Worm (Caenorhabditis elegans) whole organism, L1 larva: ENCODE results near the gene B0353.1.

Source experiments
- C04F5.9 ChIP-seq: sonication (generic microtip); optimal IDR thresholded peaks from 2 replicates; lab custom pipeline; 2016; ENCODE audit warnings: missing genetic modification characterization, missing compliant biosample characterization
- C34B4.2 ChIP-seq: sonication (generic microtip); optimal IDR thresholded peaks from 2 replicates; lab custom pipeline; 2017; ENCODE audit warnings: mild to moderate bottlenecking, missing genetic modification characterization, missing compliant biosample characterization
- Y116A8C.19 ChIP-seq: sonication (generic microtip); optimal IDR thresholded peaks from 2 replicates; lab custom pipeline; 2016; ENCODE audit warnings: missing compliant biosample characterization, missing genetic modification characterization, borderline replicate concordance
- aha-1 ChIP-seq: fragments of 150-350 bp; optimal IDR thresholded peaks from 2 replicates; lab custom pipeline; 2014; ENCODE audit warnings: missing biosample characterization, missing genetic modification characterization
- alr-1 ChIP-seq: fragments of 200-800 bp; sonication (Bioruptor generic); optimal IDR thresholded peaks from 2 replicates; lab custom pipeline; 2018; ENCODE audit warnings: borderline replicate concordance, mild to moderate bottlenecking, missing genetic modification characterization, missing compliant biosample characterization
- ama-1 ChIP-seq: fragments of 150-350 bp; optimal IDR thresholded peaks from 2 replicates; lab custom pipeline; 2014
- blmp-1 ChIP-seq: fragments of 150-350 bp; optimal IDR thresholded peaks from 2 replicates; lab custom pipeline; 2014; ENCODE audit warnings: missing biosample characterization, missing genetic modification characterization
- ceh-82 ChIP-seq, 3 experiments: fragments of 150-350 bp in 1 of 3; sonication (generic microtip) in 2 of 3; optimal IDR thresholded peaks; 2 replicates each; lab custom pipeline; 2014 to 2017; ENCODE audit warnings: missing biosample characterization in 3 of 3, missing genetic modification characterization in 3 of 3
- ces-1 ChIP-seq: fragments of 150-350 bp; optimal IDR thresholded peaks from 2 replicates; lab custom pipeline; 2014; ENCODE audit warnings: missing biosample characterization, missing genetic modification reagents, missing genetic modification characterization
- dpl-1 ChIP-seq, 3 experiments: fragments of 150-350 bp in 2 of 3; sonication (generic microtip) in 1 of 3; optimal IDR thresholded peaks; 2 replicates each; lab custom pipeline; 2014 to 2017; ENCODE audit warnings: missing biosample characterization in 3 of 3, missing genetic modification characterization in 3 of 3, missing genetic modification reagents in 3 of 3
- dsc-1 ChIP-seq: sonication (generic microtip); optimal IDR thresholded peaks from 2 replicates; lab custom pipeline; 2016; ENCODE audit warnings: mild to moderate bottlenecking, missing genetic modification characterization, missing compliant biosample characterization
- egl-13 ChIP-seq: sonication (generic microtip); optimal IDR thresholded peaks from 2 replicates; lab custom pipeline; 2016; ENCODE audit warnings: missing genotype, missing genetic modification reagents, missing genetic modification characterization, missing compliant biosample characterization
- elt-3 ChIP-seq, 6 experiments: fragments of 150-350 bp in 1 of 6; sonication (generic microtip); optimal IDR thresholded peaks; 2 replicates each; lab custom pipeline; 2017 to 2018; ENCODE audit warnings: missing biosample characterization in 6 of 6, missing genetic modification characterization in 6 of 6, inconsistent platforms in 1 of 6
- isw-1 ChIP-seq: fragments of 200-800 bp; sonication (Bioruptor generic); IDR thresholded peaks from 2 replicates; pipeline ENCODE4 v1.3.6; 2022; ENCODE audit warnings: missing genetic modification characterization, missing compliant biosample characterization
- jun-1 ChIP-seq: fragments of 150-350 bp; optimal IDR thresholded peaks from 2 replicates; lab custom pipeline; 2014; ENCODE audit warnings: missing biosample characterization, missing genetic modification reagents, missing genetic modification characterization
- lin-14 ChIP-seq: fragments of 200-800 bp; sonication (Bioruptor generic); optimal IDR thresholded peaks from 2 replicates; lab custom pipeline; 2018; ENCODE audit warnings: mild to moderate bottlenecking, missing genetic modification characterization, moderate library complexity, missing compliant biosample characterization
- lin-39 ChIP-seq: fragments of 150-350 bp; optimal IDR thresholded peaks from 2 replicates; lab custom pipeline; 2014; ENCODE audit warnings: missing biosample characterization, missing genetic modification reagents, missing genetic modification characterization
- lsy-2 ChIP-seq, 2 experiments: fragments of 150-350 bp; optimal IDR thresholded peaks; 2 replicates each; lab custom pipeline; 2014; ENCODE audit warnings: missing biosample characterization in 2 of 2, missing genetic modification characterization in 2 of 2
- mdl-1 ChIP-seq, 2 experiments: fragments of 150-350 bp; optimal IDR thresholded peaks; 2 replicates each; lab custom pipeline; 2014 to 2017; ENCODE audit warnings: missing biosample characterization in 2 of 2, missing genetic modification characterization in 2 of 2, inconsistent platforms in 1 of 2
- mef-2 ChIP-seq: fragments of 150-350 bp; optimal IDR thresholded peaks from 2 replicates; lab custom pipeline; 2014; ENCODE audit warnings: missing biosample characterization, missing genetic modification characterization
- mep-1 ChIP-seq: fragments of 150-350 bp; optimal IDR thresholded peaks from 2 replicates; lab custom pipeline; 2014; ENCODE audit warnings: missing biosample characterization, missing genetic modification characterization
- nhr-11 ChIP-seq: fragments of 150-350 bp; optimal IDR thresholded peaks from 2 replicates; lab custom pipeline; 2014; ENCODE audit warnings: missing biosample characterization, missing genetic modification characterization
- nhr-12 ChIP-seq: sonication (generic microtip); optimal IDR thresholded peaks from 2 replicates; lab custom pipeline; 2017; ENCODE audit warnings: missing biosample characterization, missing genetic modification characterization
- nhr-20 ChIP-seq: sonication (generic microtip); optimal IDR thresholded peaks from 2 replicates; lab custom pipeline; 2016; ENCODE audit warnings: mild to moderate bottlenecking, missing genetic modification characterization, missing compliant biosample characterization
- nhr-28 ChIP-seq: fragments of 150-350 bp; optimal IDR thresholded peaks from 2 replicates; lab custom pipeline; 2014; ENCODE audit warnings: missing biosample characterization, missing genetic modification characterization
- nhr-71 ChIP-seq: sonication (generic microtip); optimal IDR thresholded peaks from 2 replicates; lab custom pipeline; 2016; ENCODE audit warnings: mild to moderate bottlenecking, missing genetic modification characterization, moderate library complexity, missing compliant biosample characterization
- nhr-85 ChIP-seq: sonication (generic microtip); peaks from one replicate; lab custom pipeline; 2016; ENCODE audit warnings: missing genetic modification characterization, inconsistent platforms, missing compliant biosample characterization
- nhr-90 ChIP-seq: sonication (generic microtip); optimal IDR thresholded peaks from 2 replicates; lab custom pipeline; 2016; ENCODE audit warnings: mild to moderate bottlenecking, missing genetic modification characterization, missing compliant biosample characterization; ENCODE audit not compliant: poor library complexity
- pag-3 ChIP-seq: sonication (generic microtip); optimal IDR thresholded peaks from 2 replicates; lab custom pipeline; 2017; ENCODE audit warnings: missing genetic modification characterization, mild to moderate bottlenecking, missing compliant biosample characterization, antibody characterized with exemption, borderline replicate concordance; ENCODE audit not compliant: insufficient read depth
- pax-3 ChIP-seq: fragments of 200-800 bp; sonication (Bioruptor generic); optimal IDR thresholded peaks from 2 replicates; lab custom pipeline; 2018; ENCODE audit warnings: mild to moderate bottlenecking, missing genetic modification characterization, moderate library complexity, missing compliant biosample characterization
- snu-23 ChIP-seq: sonication (generic microtip); optimal IDR thresholded peaks from 2 replicates; lab custom pipeline; 2016; ENCODE audit warnings: missing genetic modification characterization, missing compliant biosample characterization
- sup-37 ChIP-seq: fragments of 200-800 bp; sonication (Bioruptor generic); optimal IDR thresholded peaks from 2 replicates; lab custom pipeline; 2018; ENCODE audit warnings: mild to moderate bottlenecking, missing genetic modification characterization, missing compliant biosample characterization
- swsn-7 ChIP-seq: sonication (generic microtip); optimal IDR thresholded peaks from 2 replicates; lab custom pipeline; 2016; ENCODE audit warnings: missing genetic modification characterization, missing compliant biosample characterization
- unc-130 ChIP-seq: fragments of 150-350 bp; optimal IDR thresholded peaks from 2 replicates; lab custom pipeline; 2017; ENCODE audit warnings: missing biosample characterization, missing genetic modification characterization, inconsistent platforms
- unc-30 ChIP-seq: sonication (generic microtip); optimal IDR thresholded peaks from 2 replicates; lab custom pipeline; 2017; ENCODE audit warnings: missing biosample characterization, missing genetic modification characterization
- unc-86 ChIP-seq: sonication (generic microtip); optimal IDR thresholded peaks from 2 replicates; lab custom pipeline; 2016; ENCODE audit warnings: missing genetic modification characterization, missing compliant biosample characterization
- vab-15 ChIP-seq: sonication (generic microtip); optimal IDR thresholded peaks from 2 replicates; lab custom pipeline; 2017; ENCODE audit warnings: missing genotype, mild to moderate bottlenecking, missing genetic modification characterization, missing compliant biosample characterization

Gene B0353.1

ce11 chrIII:558832-559231 is 3.1 kb downstream of the B0353.1 start (continued):
- TF ChIP-seq isw-1 (GFP tag; lab: Robert Waterston, UW) (no peak), jun-1 (tag; lab: Kevin White, UChicago) (peak; percentile 39), nhr-20 (tag; lab: Kevin White, UChicago) (peak; percentile 63), C34B4.2 (no peak), vab-15 (no peak), pag-3 (tag; lab: Kevin White, UChicago) (no peak), unc-86 (tag; lab: Kevin White, UChicago) (no peak), Y116A8C.19 (tag; lab: Kevin White, UChicago) (no peak), C04F5.9 (tag; lab: Kevin White, UChicago) (no peak), alr-1 (tag; lab: Kevin White, UChicago) (no peak), aha-1 (tag; lab: Kevin White, UChicago) (no peak), ces-1 (no peak), dsc-1 (tag; lab: Kevin White, UChicago) (no peak), mef-2 (tag; lab: Kevin White, UChicago) (no peak), swsn-7 (tag; lab: Kevin White, UChicago) (peak; percentile 39), lin-39 (no peak), ceh-82 (tag; optimal IDR thresholded peaks at IDR 0.05; lab: Kevin White, UChicago) (peak in 1 of 3 experiments; percentile 24)

ce11 chrIII:563755-564154 is 8.0 kb downstream of the B0353.1 start:
- peak; percentile 71 for TF ChIP-seq lin-14 (GFP tag; lab: Kevin White, UChicago)
- no peak for TF ChIP-seq sup-37 (GFP tag; lab: Kevin White, UChicago)
- TF ChIP-seq ama-1 (lab: Kevin White, UChicago) = no peak
- TF ChIP-seq blmp-1 (tag; lab: Kevin White, UChicago) = peak; percentile 86
- TF ChIP-seq snu-23 (GFP tag; lab: Kevin White, UChicago) = peak; percentile 23
- peak; percentile 27 for TF ChIP-seq nhr-90 (tag; lab: Kevin White, UChicago)
- TF ChIP-seq dpl-1 (GFP tag; optimal IDR thresholded peaks at IDR 0.05; lab: Kevin White, UChicago) = peak in 1 of 3 experiments; percentile 5

ce11 chrIII:564786-565185 is 9.0 kb downstream of the B0353.1 start:
- peak; percentile 76 for TF ChIP-seq lin-14 (GFP tag; lab: Kevin White, UChicago)
- no peak for TF ChIP-seq unc-30 (tag; lab: Kevin White, UChicago)
- no peak for TF ChIP-seq nhr-28 (tag; lab: Kevin White, UChicago)
- peak; percentile 83 for TF ChIP-seq blmp-1 (tag; lab: Kevin White, UChicago)
- no peak for TF ChIP-seq pax-3
- no peak for TF ChIP-seq nhr-12 (tag; lab: Kevin White, UChicago)
- TF ChIP-seq unc-130 (tag; lab: Kevin White, UChicago) = no peak
- TF ChIP-seq mdl-1 (tag; optimal IDR thresholded peaks at IDR 0.05; lab: Kevin White, UChicago) = peak in 1 of 2 experiments; percentile 26
- TF ChIP-seq nhr-20 (tag; lab: Kevin White, UChicago) = peak; percentile 8
- peak; percentile 41 for TF ChIP-seq snu-23 (GFP tag; lab: Kevin White, UChicago)
- TF ChIP-seq nhr-11 (tag; lab: Kevin White, UChicago) = no peak
- peak in 1 of 2 experiments; percentile 22 for TF ChIP-seq lsy-2 (tag; optimal IDR thresholded peaks at IDR 0.05; lab: Kevin White, UChicago)
- no peak for TF ChIP-seq egl-13 (tag; lab: Kevin White, UChicago)
- peak; percentile 1 for TF ChIP-seq nhr-71 (tag; lab: Kevin White, UChicago)
- TF ChIP-seq nhr-85 (tag; lab: Kevin White, UChicago) = peak; percentile 88
- no peak for TF ChIP-seq lin-39
- peak in 1 of 6 experiments; percentile 10 for TF ChIP-seq elt-3 (tag; optimal IDR thresholded peaks at IDR 0.05; lab: Kevin White, UChicago)
- TF ChIP-seq mep-1 (tag; lab: Kevin White, UChicago) = peak; percentile 51
